Fruit fly (Drosophila melanogaster) whole organism, adult: Measurements from ENCODE around the gene CG6106.
A peak's percentile ranks its signal among the peaks of the same experiment; 100 is the strongest.

Experiments used
- CG33017 ChIP-seq: fragments of 200-800 bp; sonication (Bioruptor generic); optimal IDR thresholded peaks from 2 replicates; lab custom pipeline; 2018; ENCODE audit warnings: missing biosample characterization, mild to moderate bottlenecking, missing genetic modification characterization, moderate library complexity
- cnc ChIP-seq, 2 experiments: fragments of >200 bp; optimal IDR thresholded peaks; 2 replicates each; lab custom pipeline; 2017
- ovo ChIP-seq: fragments of 200-800 bp; sonication (Bioruptor generic); optimal IDR thresholded peaks from 2 replicates; lab custom pipeline; 2016; ENCODE audit warnings: missing biosample characterization, missing genetic modification characterization
- tj ChIP-seq: fragments of 200-800 bp; sonication (Bioruptor generic); optimal IDR thresholded peaks from 3 replicates; lab custom pipeline; 2017; ENCODE audit warnings: missing biosample characterization, mild to moderate bottlenecking, missing genetic modification characterization, moderate library complexity

- TF ChIP-seq cnc (optimal IDR thresholded peaks at IDR 0.05; lab: Kevin White, UChicago) (no peak), ovo (GFP tag; lab: Kevin White, UChicago) (no peak), tj (GFP tag; lab: Kevin White, UChicago) (no peak), CG33017 (peak; percentile 35)
These were observed 48.7 kb downstream of the CG6106 start for dm6 chrX:18407394-18407721.
